Fruit fly (Drosophila melanogaster) S2 (cell line): Measurements from ENCODE around the gene Obp19a.

ENCODE experiments used
- CG8478 ChIP-seq: fragments of >200 bp; optimal IDR thresholded peaks from 2 replicates; lab custom pipeline; 2018
- CTCF ChIP-seq, 2 experiments: fragments of >200 bp; optimal IDR thresholded peaks; 2 replicates each; lab custom pipeline; 2018

dm6 chrX:20411635-20412034 lies 3.9 kb upstream of the Obp19a start:
- TF ChIP-seq CG8478: no peak
- no peak for TF ChIP-seq CTCF (optimal IDR thresholded peaks at IDR 0.05; lab: Kevin White, UChicago)
